Fruit fly (Drosophila melanogaster) whole organism, wandering third instar larva: ENCODE results near the gene lectin-28C.

Source experiments
- CG32264 ChIP-seq: fragments of 200-800 bp; sonication (Bioruptor generic); optimal IDR thresholded peaks from 2 replicates; lab custom pipeline; 2016; ENCODE audit warnings: missing biosample characterization, missing genetic modification characterization
- CG9705 ChIP-seq: fragments of 200-800 bp; sonication (Bioruptor generic); optimal IDR thresholded peaks from 2 replicates; lab custom pipeline; 2018; ENCODE audit warnings: missing biosample characterization, mild to moderate bottlenecking, missing genetic modification characterization
- Dfd ChIP-seq: fragments of >200 bp; optimal IDR thresholded peaks from 2 replicates; lab custom pipeline; 2017; ENCODE audit warnings: missing biosample characterization, missing genetic modification characterization
- Mio ChIP-seq: sonication (Bioruptor generic); optimal IDR thresholded peaks from 2 replicates; lab custom pipeline; 2016; ENCODE audit warnings: missing biosample characterization, missing genetic modification characterization
- Myc ChIP-seq: fragments of >200 bp; optimal IDR thresholded peaks from 2 replicates; lab custom pipeline; 2017
- Rel ChIP-seq, 2 experiments: fragments of 200-800 bp; sonication (Bioruptor generic) in 1 of 2; optimal IDR thresholded peaks; 2 replicates in 1 of 2; 3 replicates in 1 of 2; lab custom pipeline; 2016 to 2019; ENCODE audit warnings: mild to moderate bottlenecking in 2 of 2, missing biosample characterization in 2 of 2, missing genetic modification characterization in 2 of 2, moderate library complexity in 1 of 2
- br ChIP-seq: fragments of 200-800 bp; sonication (Bioruptor generic); optimal IDR thresholded peaks from 2 replicates; lab custom pipeline; 2016; ENCODE audit warnings: missing biosample characterization, missing genetic modification characterization
- dsf ChIP-seq: sonication (Bioruptor generic); optimal IDR thresholded peaks from 2 replicates; lab custom pipeline; 2016; ENCODE audit warnings: missing biosample characterization, missing genetic modification characterization, borderline replicate concordance
- lola ChIP-seq: fragments of >200 bp; optimal IDR thresholded peaks from 2 replicates; lab custom pipeline; 2017; ENCODE audit warnings: missing biosample characterization, missing genetic modification characterization
- psq ChIP-seq: fragments of 200-800 bp; sonication (Bioruptor generic); optimal IDR thresholded peaks from 3 replicates; lab custom pipeline; 2017; ENCODE audit warnings: missing biosample characterization, mild to moderate bottlenecking, missing genetic modification characterization, moderate library complexity
- rgr ChIP-seq: fragments of 200-800 bp; sonication (Bioruptor generic); optimal IDR thresholded peaks from 3 replicates; lab custom pipeline; 2016; ENCODE audit warnings: missing biosample characterization, mild to moderate bottlenecking, missing genetic modification characterization
- sv ChIP-seq: fragments of 200-800 bp; sonication (Bioruptor generic); optimal IDR thresholded peaks from 3 replicates; lab custom pipeline; 2016; ENCODE audit warnings: missing biosample characterization, missing genetic modification characterization
- usp ChIP-seq: fragments of >200 bp; optimal IDR thresholded peaks from 2 replicates; lab custom pipeline; 2017; ENCODE audit warnings: missing biosample characterization, missing genetic modification characterization

- TF ChIP-seq psq (GFP tag; lab: Kevin White, UChicago) (no peak), CG9705 (GFP tag; lab: Kevin White, UChicago) (no peak), usp (GFP tag; lab: Kevin White, UChicago) (no peak), Myc (lab: Kevin White, UChicago) (no peak), lola (GFP tag; lab: Kevin White, UChicago) (no peak), rgr (GFP tag; lab: Kevin White, UChicago) (no peak), CG32264 (no peak), sv (GFP tag; lab: Kevin White, UChicago) (no peak), br (GFP tag; lab: Kevin White, UChicago) (no peak), Dfd (no peak), dsf (GFP tag; lab: Kevin White, UChicago) (no peak), Rel (GFP tag; optimal IDR thresholded peaks at IDR 0.05; lab: Kevin White, UChicago) (no peak), Rel (tag; optimal IDR thresholded peaks at IDR 0.05; lab: Kevin White, UChicago) (no peak), Mio (GFP tag; lab: Kevin White, UChicago) (no peak)
Observed at dm6 chr2L:7833238-7833637, 23.6 kb upstream of the lectin-28C start.
